Fruit fly (Drosophila melanogaster): Measurements from ENCODE around the gene CG46399.
A peak's percentile ranks its signal among the peaks of the same experiment; 100 is the strongest.

Gene CG46399

dm6 chrX:14839047-14839446, 20.0 kb upstream of the CG46399 start, which contains the start of the genes CG32590 and Flo2 (continued):
- TF ChIP-seq vfl (GFP tag; optimal IDR thresholded peaks at IDR 0.05) (peak; percentile 64), abd-A (tag; optimal IDR thresholded peaks at IDR 0.05) (no peak), nau (GFP tag; optimal IDR thresholded peaks at IDR 0.05) (no peak), Mad (GFP tag; optimal IDR thresholded peaks at IDR 0.05) (peak; percentile 66), CG18011 (GFP tag; optimal IDR thresholded peaks at IDR 0.05) (peak; percentile 64), CG8290 (GFP tag; optimal IDR thresholded peaks at IDR 0.05) (peak; percentile 78), CG8290 (tag; optimal IDR thresholded peaks at IDR 0.05) (peak; percentile 54 to 78), CG30403 (GFP tag; optimal IDR thresholded peaks at IDR 0.05) (peak; percentile 84), crp (GFP tag; optimal IDR thresholded peaks at IDR 0.05) (peak in 1 of 2 experiments; percentile 1), C15 (GFP tag; IDR thresholded peaks at IDR 0.05) (peak; percentile 72; the same call in 1 of the 3 replicates), ci (GFP tag; IDR thresholded peaks at IDR 0.05) (peak; percentile 83), MESR4 (GFP tag; optimal IDR thresholded peaks at IDR 0.05) (peak; percentile 25), gsb (GFP tag; IDR thresholded peaks at IDR 0.05) (0 out of 2 replicates have a peak, but pooled peaks have one; percentile 25), Camta (GFP tag; optimal IDR thresholded peaks at IDR 0.05) (peak; percentile 70), ase (GFP tag; IDR thresholded peaks at IDR 0.05) (peak; percentile 79), Sin3A (optimal IDR thresholded peaks at IDR 0.05) (peak; percentile 81), CG30431 (GFP tag; optimal IDR thresholded peaks at IDR 0.05) (no peak), ftz-f1 (GFP tag; optimal IDR thresholded peaks at IDR 0.05) (no peak), dysf (GFP tag; IDR thresholded peaks at IDR 0.05) (peak; percentile 52; the same call in 2 of the 3 replicates), nerfin-2 (GFP tag; IDR thresholded peaks at IDR 0.05; ENCODE audit: partially characterized antibody) (peak; percentile 97), fd64A (GFP tag; optimal IDR thresholded peaks at IDR 0.05) (no peak), CG17612 (GFP tag; IDR thresholded peaks at IDR 0.05) (0 out of 2 replicates have a peak, but pooled peaks have one; percentile 28), lab (GFP tag; optimal IDR thresholded peaks at IDR 0.05) (peak; percentile 78), ro (GFP tag; IDR thresholded peaks at IDR 0.05) (peak; percentile 42; the same call in 1 of the 2 replicates), CG13775 (GFP tag; optimal IDR thresholded peaks at IDR 0.05) (peak; percentile 71), CG15011 (GFP tag; optimal IDR thresholded peaks at IDR 0.05) (no peak), bigmax (GFP tag; optimal IDR thresholded peaks at IDR 0.05) (no peak), gro (GFP tag; optimal IDR thresholded peaks at IDR 0.05) (peak; percentile 69), rib (GFP tag; IDR thresholded peaks at IDR 0.05) (peak; percentile 76), Doc2 (GFP tag; IDR thresholded peaks at IDR 0.05) (0 out of 2 replicates have a peak, but pooled peaks have one; percentile 22), jigr1 (GFP tag; IDR thresholded peaks at IDR 0.05) (peak; percentile 18; the same call in 1 of the 3 replicates), CG6854 (GFP tag; optimal IDR thresholded peaks at IDR 0.05) (no peak), sqz (GFP tag; optimal IDR thresholded peaks at IDR 0.05) (no peak), NC2α (GFP tag; optimal IDR thresholded peaks at IDR 0.05) (peak; percentile 24), Bteb2 (GFP tag; optimal IDR thresholded peaks at IDR 0.05) (peak; percentile 53), CG13296 (GFP tag; optimal IDR thresholded peaks at IDR 0.05) (peak; percentile 61), CG10462 (GFP tag; optimal IDR thresholded peaks at IDR 0.05) (peak; percentile 57), mld (GFP tag; IDR thresholded peaks at IDR 0.05; ENCODE audit: partially characterized antibody) (peak; percentile 96), CG10267 (tag; optimal IDR thresholded peaks at IDR 0.05) (peak; percentile 69), H15 (GFP tag; IDR thresholded peaks at IDR 0.05) (peak; percentile 73; the same call in 2 of the 3 replicates), CG17385 (GFP tag; optimal IDR thresholded peaks at IDR 0.05) (peak; percentile 58), CG32767 (GFP tag; IDR thresholded peaks at IDR 0.05) (peak; percentile 63; the same call in 1 of the 2 replicates), pnt (GFP tag; optimal IDR thresholded peaks at IDR 0.05) (peak; percentile 57), odd (GFP tag; optimal IDR thresholded peaks at IDR 0.05) (no peak), CG4820 (GFP tag; optimal IDR thresholded peaks at IDR 0.05) (peak; percentile 50), lbe (GFP tag; optimal IDR thresholded peaks at IDR 0.05) (peak; percentile 69), CG33213 (GFP tag; optimal IDR thresholded peaks at IDR 0.05) (peak; percentile 45), Nf-YB (GFP tag; optimal IDR thresholded peaks at IDR 0.05) (no peak), Usf (GFP tag; optimal IDR thresholded peaks at IDR 0.05) (no peak), luna (GFP tag; optimal IDR thresholded peaks at IDR 0.05) (no peak), CG4282 (GFP tag; optimal IDR thresholded peaks at IDR 0.05) (peak; percentile 75)
